Worm (Caenorhabditis elegans) whole organism, L4 larva: Measurements from ENCODE around the gene phf-31.
A peak's percentile ranks its signal among the peaks of the same experiment; 100 is the strongest.

Source experiments
- F37D6.2 ChIP-seq: sonication (generic microtip); optimal IDR thresholded peaks from 2 replicates; lab custom pipeline; 2016; ENCODE audit warnings: mild to moderate bottlenecking, missing genetic modification characterization, missing compliant biosample characterization
- T20F7.1 ChIP-seq: fragments of 200-800 bp; sonication (Bioruptor generic); optimal IDR thresholded peaks from 2 replicates; lab custom pipeline; 2018; ENCODE audit warnings: mild to moderate bottlenecking, missing genetic modification characterization, missing compliant biosample characterization
- T26A8.4 ChIP-seq: fragments of 200-800 bp; sonication (Bioruptor generic); IDR thresholded peaks from 2 replicates; pipeline ENCODE4 v1.3.6; 2022; ENCODE audit warnings: missing genetic modification characterization, missing compliant biosample characterization
- Y75B8A.6 ChIP-seq: fragments of 200-800 bp; sonication (Bioruptor generic); IDR thresholded peaks from 2 replicates; pipeline ENCODE4 v1.3.6; 2022; ENCODE audit warnings: missing genetic modification reagents, missing genetic modification characterization, missing compliant biosample characterization
- ZK546.5 ChIP-seq, 2 experiments: sonication (generic microtip); optimal IDR thresholded peaks; 2 replicates each; lab custom pipeline; 2017; ENCODE audit warnings: missing biosample characterization in 2 of 2, missing genetic modification characterization in 2 of 2
- ama-1 ChIP-seq: fragments of 150-350 bp; optimal IDR thresholded peaks from 2 replicates; lab custom pipeline; 2014; ENCODE audit warnings: inconsistent platforms, mixed read lengths
- arid-1 ChIP-seq: fragments of 200-800 bp; sonication (Bioruptor generic); conservative IDR thresholded peaks from 2 replicates; pipeline ENCODE4 v1.3.6; 2022; ENCODE audit warnings: missing genetic modification reagents, missing genetic modification characterization, missing compliant biosample characterization
- ceh-20 ChIP-seq: fragments of 200-800 bp; sonication (Bioruptor generic); IDR thresholded peaks from 2 replicates; pipeline ENCODE4 v1.3.6; 2022; ENCODE audit warnings: missing genetic modification reagents, missing genetic modification characterization, missing compliant biosample characterization
- ceh-28 ChIP-seq: fragments of 150-350 bp; optimal IDR thresholded peaks from 2 replicates; lab custom pipeline; 2014; ENCODE audit warnings: missing biosample characterization, missing genetic modification reagents, missing genetic modification characterization
- ceh-32 ChIP-seq: sonication (generic microtip); optimal IDR thresholded peaks from 2 replicates; lab custom pipeline; 2016; ENCODE audit warnings: mild to moderate bottlenecking, missing genetic modification characterization, missing compliant biosample characterization; ENCODE audit not compliant: poor library complexity
- ceh-62 ChIP-seq: sonication (generic microtip); optimal IDR thresholded peaks from 2 replicates; lab custom pipeline; 2017; ENCODE audit warnings: missing biosample characterization, missing genetic modification characterization
- cey-2 ChIP-seq: sonication (generic microtip); optimal IDR thresholded peaks from 3 replicates; lab custom pipeline; 2017; ENCODE audit warnings: missing genetic modification characterization, mild to moderate bottlenecking, missing compliant biosample characterization, antibody characterized with exemption, borderline replicate concordance; ENCODE audit not compliant: insufficient read depth
- daf-16 ChIP-seq, 3 experiments: sonication (generic microtip); optimal IDR thresholded peaks; 2 replicates each; lab custom pipeline; 2016 to 2017; ENCODE audit warnings: missing genetic modification characterization in 3 of 3, missing genetic modification reagents in 3 of 3, mild to moderate bottlenecking in 2 of 3, missing compliant biosample characterization in 2 of 3, missing biosample characterization in 1 of 3, moderate library complexity in 1 of 3
- daf-8 ChIP-seq: fragments of 200-800 bp; sonication (Bioruptor generic); IDR thresholded peaks from 2 replicates; pipeline ENCODE4 v1.3.6; 2022; ENCODE audit warnings: missing genetic modification characterization, missing compliant biosample characterization
- dmd-6 ChIP-seq: fragments of 200-800 bp; sonication (Bioruptor generic); IDR thresholded peaks from 2 replicates; pipeline ENCODE4 v1.3.6; 2022; ENCODE audit warnings: missing genetic modification reagents, missing genetic modification characterization, missing compliant biosample characterization
- dve-1 ChIP-seq: sonication (generic microtip); optimal IDR thresholded peaks from 2 replicates; lab custom pipeline; 2017; ENCODE audit warnings: antibody characterized with exemption, mild to moderate bottlenecking, missing genetic modification characterization, missing compliant biosample characterization; ENCODE audit not compliant: insufficient read depth
- fkh-10 ChIP-seq: fragments of 150-350 bp; optimal IDR thresholded peaks from 2 replicates; lab custom pipeline; 2014; ENCODE audit warnings: missing biosample characterization, missing genetic modification reagents, missing genetic modification characterization
- fos-1 ChIP-seq: fragments of 150-350 bp; optimal IDR thresholded peaks from 2 replicates; lab custom pipeline; 2014; ENCODE audit warnings: missing biosample characterization, missing genetic modification characterization
- hlh-11 ChIP-seq: fragments of 200-800 bp; sonication (Bioruptor generic); optimal IDR thresholded peaks from 2 replicates; lab custom pipeline; 2018; ENCODE audit warnings: mild to moderate bottlenecking, missing genetic modification characterization, missing compliant biosample characterization
- hmg-1.1 ChIP-seq: fragments of 200-800 bp; sonication (Bioruptor generic); IDR thresholded peaks from 2 replicates; pipeline ENCODE4 v1.3.6; 2022; ENCODE audit warnings: missing genetic modification reagents, missing genetic modification characterization, missing compliant biosample characterization
- jun-1 ChIP-seq: fragments of 150-350 bp; optimal IDR thresholded peaks from 2 replicates; lab custom pipeline; 2014; ENCODE audit warnings: missing biosample characterization, missing genetic modification reagents, missing genetic modification characterization
- lim-7 ChIP-seq: fragments of 200-800 bp; sonication (Bioruptor generic); IDR thresholded peaks from 2 replicates; pipeline ENCODE4 v1.3.6; 2022; ENCODE audit warnings: missing genetic modification characterization, missing compliant biosample characterization
- lin-1 ChIP-seq: fragments of 200-800 bp; sonication (Bioruptor generic); IDR thresholded peaks from 2 replicates; pipeline ENCODE4 v1.3.6; 2022; ENCODE audit warnings: missing genetic modification reagents, missing genetic modification characterization, missing compliant biosample characterization
- lir-3 ChIP-seq: sonication (generic microtip); optimal IDR thresholded peaks from 2 replicates; lab custom pipeline; 2016; ENCODE audit warnings: mild to moderate bottlenecking, missing genetic modification characterization, missing compliant biosample characterization
- lsy-2 ChIP-seq, 2 experiments: fragments of 150-350 bp in 1 of 2; sonication (generic microtip) in 1 of 2; optimal IDR thresholded peaks; 2 replicates each; lab custom pipeline; 2014 to 2017; ENCODE audit warnings: missing biosample characterization in 2 of 2, missing genetic modification characterization in 2 of 2
- madf-5 ChIP-seq, 2 experiments: fragments of 200-800 bp; sonication (Bioruptor generic); IDR thresholded peaks; 2 replicates each; pipeline ENCODE4 v1.3.6; 2022; ENCODE audit warnings: missing compliant biosample characterization in 2 of 2, missing genetic modification characterization in 2 of 2
- mdl-1 ChIP-seq, 2 experiments: fragments of 150-350 bp in 1 of 2; sonication (generic microtip) in 1 of 2; optimal IDR thresholded peaks; 2 replicates each; lab custom pipeline; 2014 to 2017; ENCODE audit warnings: missing biosample characterization in 2 of 2, missing genetic modification characterization in 2 of 2
- mep-1 ChIP-seq: fragments of 150-350 bp; sonication (generic microtip); optimal IDR thresholded peaks from 3 replicates; lab custom pipeline; 2014; ENCODE audit warnings: missing biosample characterization, missing genetic modification characterization
- mxl-2 ChIP-seq: fragments of 200-800 bp; sonication (Bioruptor generic); conservative IDR thresholded peaks from 2 replicates; pipeline ENCODE4 v1.3.6; 2022; ENCODE audit warnings: missing genetic modification reagents, missing genetic modification characterization, missing compliant biosample characterization
- nhr-237 ChIP-seq: sonication (generic microtip); optimal IDR thresholded peaks from 2 replicates; lab custom pipeline; 2017; ENCODE audit warnings: missing biosample characterization, missing genetic modification characterization
- nhr-28 ChIP-seq: fragments of 150-350 bp; optimal IDR thresholded peaks from 2 replicates; lab custom pipeline; 2014; ENCODE audit warnings: missing biosample characterization, missing genetic modification characterization
- nhr-41 ChIP-seq: fragments of 200-800 bp; sonication (Bioruptor generic); IDR thresholded peaks from 2 replicates; pipeline ENCODE4 v1.3.6; 2022; ENCODE audit warnings: missing genetic modification reagents, missing genetic modification characterization, missing compliant biosample characterization
- nhr-48 ChIP-seq: sonication (generic microtip); optimal IDR thresholded peaks from 2 replicates; lab custom pipeline; 2016; ENCODE audit warnings: mild to moderate bottlenecking, missing genetic modification characterization, missing compliant biosample characterization
- nhr-6 ChIP-seq: fragments of 150-350 bp; optimal IDR thresholded peaks from 2 replicates; lab custom pipeline; 2014; ENCODE audit warnings: missing biosample characterization, missing genetic modification characterization
- nhr-77 ChIP-seq: fragments of 150-350 bp; optimal IDR thresholded peaks from 2 replicates; lab custom pipeline; 2014; ENCODE audit warnings: missing biosample characterization, missing genetic modification characterization
- pha-4 ChIP-seq, 2 experiments: fragments of 150-350 bp in 1 of 2; fragments of 200-800 bp in 1 of 2; sonication (Bioruptor generic) in 1 of 2; IDR thresholded peaks in 1 of 2; optimal IDR thresholded peaks in 1 of 2; 2 replicates each; pipeline versions ENCODE4 v1.3.6 to Lab custom; 2014 to 2022; ENCODE audit warnings: missing genetic modification characterization in 2 of 2, missing genetic modification reagents in 2 of 2, missing biosample characterization in 1 of 2, missing compliant biosample characterization in 1 of 2
- php-3 ChIP-seq: fragments of 200-800 bp; sonication (Bioruptor generic); IDR thresholded peaks from 2 replicates; pipeline ENCODE4 v1.3.6; 2022; ENCODE audit warnings: missing genetic modification reagents, missing genetic modification characterization, missing compliant biosample characterization
- pqm-1 ChIP-seq: sonication (generic microtip); optimal IDR thresholded peaks from 2 replicates; lab custom pipeline; 2017; ENCODE audit warnings: missing biosample characterization, missing genetic modification characterization
- snpc-4 ChIP-seq: fragments of 150-350 bp; optimal IDR thresholded peaks from 2 replicates; lab custom pipeline; 2014; ENCODE audit warnings: missing biosample characterization, missing genetic modification characterization
- tag-97 ChIP-seq: fragments of 200-800 bp; sonication (Bioruptor generic); IDR thresholded peaks from 2 replicates; pipeline ENCODE4 v1.3.6; 2022; ENCODE audit warnings: missing genetic modification characterization, missing compliant biosample characterization
- tra-1 ChIP-seq: fragments of 200-800 bp; sonication (Bioruptor generic); IDR thresholded peaks from 2 replicates; pipeline ENCODE4 v1.3.6; 2022; ENCODE audit warnings: missing genetic modification reagents, missing genetic modification characterization, missing compliant biosample characterization
- unc-39 ChIP-seq: sonication (generic microtip); optimal IDR thresholded peaks from 2 replicates; lab custom pipeline; 2017; ENCODE audit warnings: missing biosample characterization, missing genetic modification characterization
- vab-7 ChIP-seq: fragments of 200-800 bp; sonication (Bioruptor generic); IDR thresholded peaks from 2 replicates; pipeline ENCODE4 v1.3.6; 2022; ENCODE audit warnings: missing genetic modification reagents, missing genetic modification characterization, missing compliant biosample characterization
- zfp-2 ChIP-seq: sonication (generic microtip); optimal IDR thresholded peaks from 2 replicates; lab custom pipeline; 2016; ENCODE audit warnings: mild to moderate bottlenecking, missing genetic modification characterization, missing compliant biosample characterization
- zip-2 ChIP-seq: fragments of 150-350 bp; optimal IDR thresholded peaks from 2 replicates; lab custom pipeline; 2014; ENCODE audit warnings: missing biosample characterization, missing genetic modification characterization

Gene phf-31

DNA sequence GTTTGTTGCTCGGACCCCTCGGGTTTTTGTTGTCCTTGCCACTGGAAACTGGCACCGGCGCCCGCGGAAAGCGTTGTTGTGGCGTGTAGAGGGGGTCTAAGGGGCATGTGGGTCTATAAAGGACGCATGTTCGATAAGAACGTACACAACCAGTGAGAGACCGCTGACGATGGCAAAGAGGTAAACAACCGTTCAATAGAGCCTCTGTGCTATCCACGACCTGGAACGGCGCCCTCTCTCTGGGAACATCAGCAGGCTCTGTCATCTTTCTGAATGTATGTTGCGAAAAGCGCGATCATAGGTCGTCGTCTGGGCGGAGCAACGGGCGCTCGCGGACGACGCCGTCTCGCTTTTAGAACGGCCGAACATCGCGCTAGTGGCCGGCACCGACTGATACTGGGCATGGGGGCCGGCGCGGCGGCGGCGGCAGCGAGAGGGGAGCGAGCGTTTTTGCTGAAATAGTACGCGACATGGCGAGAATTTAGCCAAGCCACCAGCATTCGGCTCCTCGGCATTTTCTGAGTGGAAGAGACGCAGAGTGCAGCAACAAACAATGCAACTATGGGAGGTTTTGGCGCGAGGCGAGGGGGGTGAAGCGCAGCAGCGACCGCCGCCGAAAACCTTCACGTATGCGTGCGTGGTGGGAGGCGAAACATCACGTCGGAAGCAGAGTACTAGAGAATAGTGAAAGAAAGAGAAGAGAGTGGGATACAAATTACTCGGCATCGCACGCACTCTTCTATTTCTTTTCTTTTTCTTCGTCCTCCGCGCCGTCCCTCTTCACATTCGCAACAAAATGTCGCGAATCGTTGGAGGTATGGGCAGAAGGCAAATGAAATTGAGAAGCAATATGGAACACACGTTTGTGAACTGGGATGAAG, 44.5 kb upstream of the phf-31 start (continued):
- peak; percentile 96 for TF ChIP-seq hlh-11 (tag; lab: Kevin White, UChicago)
- TF ChIP-seq pqm-1 (tag; lab: Kevin White, UChicago): peak; percentile 64
- no peak for TF ChIP-seq zfp-2
- TF ChIP-seq lir-3 (tag; lab: Kevin White, UChicago): peak; percentile 24
- TF ChIP-seq T26A8.4 (GFP tag; lab: Robert Waterston, UW): peak; percentile 65
- peak; percentile 68 to 90 for TF ChIP-seq mdl-1 (tag; optimal IDR thresholded peaks at IDR 0.05; lab: Kevin White, UChicago)
- TF ChIP-seq ceh-62: no peak
- no peak for TF ChIP-seq madf-5 (GFP tag; IDR thresholded peaks at IDR 0.05; lab: Robert Waterston, UW)
- TF ChIP-seq F37D6.2: peak; percentile 88
- peak; percentile 78; the same call in 1 of the 2 replicates for TF ChIP-seq tag-97 (GFP tag; lab: Robert Waterston, UW)
- peak; percentile 25 for TF ChIP-seq nhr-6 (tag; lab: Kevin White, UChicago)
- peak; percentile 3 for TF ChIP-seq T20F7.1 (GFP tag; lab: Kevin White, UChicago)
- no peak for TF ChIP-seq ZK546.5 (tag; optimal IDR thresholded peaks at IDR 0.05; lab: Kevin White, UChicago)
- peak; percentile 22 for TF ChIP-seq fkh-10
- TF ChIP-seq ceh-20: peak; percentile 80
- TF ChIP-seq Y75B8A.6 (GFP tag; lab: Robert Waterston, UW): no peak
- no peak for TF ChIP-seq snpc-4 (tag; lab: Kevin White, UChicago)
- TF ChIP-seq ceh-28 (tag; lab: Kevin White, UChicago): peak; percentile 5
- no peak for TF ChIP-seq fos-1 (tag; lab: Kevin White, UChicago)
- TF ChIP-seq cey-2 (tag; lab: Kevin White, UChicago): no peak
- peak; percentile 54; the same call in 1 of the 2 replicates for TF ChIP-seq arid-1 (GFP tag; lab: Robert Waterston, UW)
- no peak for TF ChIP-seq jun-1 (tag; lab: Kevin White, UChicago)
- TF ChIP-seq mxl-2 (GFP tag; lab: Robert Waterston, UW): no peak
- TF ChIP-seq daf-8 (GFP tag; lab: Robert Waterston, UW): no peak
- TF ChIP-seq hmg-1.1 (GFP tag; lab: Robert Waterston, UW): peak; percentile 89
- TF ChIP-seq nhr-41 (GFP tag; lab: Robert Waterston, UW): 0 out of 2 replicates have a peak, but pooled peaks have one; percentile 18
- TF ChIP-seq ceh-32 (tag; lab: Kevin White, UChicago): peak; percentile 73
- TF ChIP-seq ama-1 (lab: Kevin White, UChicago): peak; percentile 22
- no peak for TF ChIP-seq zip-2 (tag; lab: Kevin White, UChicago)
- TF ChIP-seq mep-1 (tag; lab: Kevin White, UChicago): peak; percentile 92
- peak; percentile 47 to 81 for TF ChIP-seq daf-16 (GFP tag; optimal IDR thresholded peaks at IDR 0.05; lab: Kevin White, UChicago)
- TF ChIP-seq daf-16 (tag; optimal IDR thresholded peaks at IDR 0.05; lab: Kevin White, UChicago): peak; percentile 60
- TF ChIP-seq dmd-6 (GFP tag; lab: Robert Waterston, UW): peak; percentile 88
- TF ChIP-seq lim-7 (GFP tag; lab: Robert Waterston, UW): peak; percentile 62; the same call in 1 of the 2 replicates
- TF ChIP-seq vab-7: no peak

DNA sequence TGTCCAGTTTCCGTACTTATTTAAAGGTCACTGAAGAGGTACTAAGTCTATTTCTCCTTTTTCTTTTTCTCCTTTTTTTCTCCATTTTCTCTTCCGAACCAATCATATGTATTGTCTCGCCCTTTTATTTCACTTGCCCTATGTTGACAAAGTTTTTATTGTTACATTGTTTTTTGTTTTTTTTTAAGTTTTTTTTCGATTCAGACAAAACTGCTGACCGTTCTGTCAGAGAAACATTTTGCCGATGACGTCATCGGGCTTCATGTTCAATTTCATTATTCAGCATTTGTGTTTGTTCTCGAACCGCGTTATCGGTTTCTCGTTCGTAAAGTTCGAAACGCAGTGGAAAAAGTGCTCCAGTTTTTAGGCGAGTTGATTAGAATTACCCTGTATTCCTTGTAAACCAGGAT, 42.4 kb upstream of the phf-31 start:
- TF ChIP-seq tra-1 (GFP tag; lab: Robert Waterston, UW) (peak; percentile 31; the same call in 1 of the 2 replicates), hlh-11 (tag; lab: Kevin White, UChicago) (peak; percentile 84), cey-2 (tag; lab: Kevin White, UChicago) (peak; percentile 89), lsy-2 (tag; optimal IDR thresholded peaks at IDR 0.05; lab: Kevin White, UChicago) (peak in 1 of 2 experiments; percentile 39), lir-3 (tag; lab: Kevin White, UChicago) (no peak), daf-8 (GFP tag; lab: Robert Waterston, UW) (no peak), unc-39 (tag; lab: Kevin White, UChicago) (no peak), daf-16 (GFP tag; optimal IDR thresholded peaks at IDR 0.05; lab: Kevin White, UChicago) (no peak), daf-16 (tag; optimal IDR thresholded peaks at IDR 0.05; lab: Kevin White, UChicago) (peak; percentile 88), nhr-237 (tag; lab: Kevin White, UChicago) (no peak), lin-1 (0 out of 2 replicates have a peak, but pooled peaks have one; percentile 14), dve-1 (peak; percentile 90), mdl-1 (tag; optimal IDR thresholded peaks at IDR 0.05; lab: Kevin White, UChicago) (peak in 1 of 2 experiments; percentile 35), mep-1 (tag; lab: Kevin White, UChicago) (peak; percentile 40), dmd-6 (GFP tag; lab: Robert Waterston, UW) (peak; percentile 78), pqm-1 (tag; lab: Kevin White, UChicago) (peak; percentile 97), zip-2 (tag; lab: Kevin White, UChicago) (no peak), nhr-28 (peak; percentile 43), php-3 (GFP tag; lab: Robert Waterston, UW) (peak; percentile 71; the same call in 1 of the 2 replicates), nhr-48 (peak; percentile 51), nhr-77 (tag; lab: Kevin White, UChicago) (peak; percentile 4), pha-4 (GFP tag; IDR thresholded peaks at IDR 0.05; lab: Robert Waterston, UW) (0 out of 2 replicates have a peak, but pooled peaks have one; percentile 14), pha-4 (tag; optimal IDR thresholded peaks at IDR 0.05; lab: Kevin White, UChicago) (no peak)
